Worm (Caenorhabditis elegans): ENCODE measurements around the gene fbxa-116.

Gene fbxa-116

ce11 chrV:20188790-20189189 lies at the start of gene fbxa-116:
fbxa-116 (minus strand) TSS chrV:20188890.
- TF ChIP-seq ceh-43 (GFP tag; optimal IDR thresholded peaks at IDR 0.05) (no peak), ceh-83 (GFP tag; optimal IDR thresholded peaks at IDR 0.05) (no peak), lin-13 (tag; optimal IDR thresholded peaks at IDR 0.05) (no peak), nhr-76 (tag; optimal IDR thresholded peaks at IDR 0.05) (no peak), nhr-2 (tag; optimal IDR thresholded peaks at IDR 0.05) (no peak), M03D4.4 (tag; optimal IDR thresholded peaks at IDR 0.05) (no peak)

- TF ChIP-seq unc-120 (tag; optimal IDR thresholded peaks at IDR 0.05; ENCODE audit: poor library complexity, severe bottlenecking) (no peak), ces-1 (GFP tag; optimal IDR thresholded peaks at IDR 0.05) (no peak), flh-1 (GFP tag; optimal IDR thresholded peaks at IDR 0.05) (no peak), unc-39 (tag; optimal IDR thresholded peaks at IDR 0.05) (no peak), nhr-28 (tag; optimal IDR thresholded peaks at IDR 0.05) (no peak), ham-2 (GFP tag; optimal IDR thresholded peaks at IDR 0.05) (no peak), pha-4 (tag; optimal IDR thresholded peaks at IDR 0.05) (no peak), nhr-76 (tag; optimal IDR thresholded peaks at IDR 0.05) (no peak), nhr-237 (tag; optimal IDR thresholded peaks at IDR 0.05) (no peak), elt-1 (tag; optimal IDR thresholded peaks at IDR 0.05; ENCODE audit: borderline replicate concordance, insufficient read depth) (no peak), elt-3 (tag; optimal IDR thresholded peaks at IDR 0.05) (no peak), lin-32 (GFP tag; optimal IDR thresholded peaks at IDR 0.05) (no peak), ceh-39 (tag; optimal IDR thresholded peaks at IDR 0.05) (no peak), mab-5 (tag; optimal IDR thresholded peaks at IDR 0.05) (no peak), zip-8 (tag; optimal IDR thresholded peaks at IDR 0.05) (no peak), hlh-1 (tag; optimal IDR thresholded peaks at IDR 0.05) (no peak), sem-2 (GFP tag; optimal IDR thresholded peaks at IDR 0.05) (no peak)
These were observed 48.7 kb upstream of the fbxa-116 start, which contains the start of gene sld-5 for ce11 chrV:20237429-20237828. sld-5 (minus strand) TSS chrV:20237745.

ce11 chrV:20235231-20235630 lies 46.5 kb upstream of the fbxa-116 start:
- TF ChIP-seq lin-13 (tag; optimal IDR thresholded peaks at IDR 0.05) = no peak
- TF ChIP-seq zip-8 (tag; optimal IDR thresholded peaks at IDR 0.05) = peak; percentile 95

ce11 chrV:20234439-20234838 lies 45.7 kb upstream of the fbxa-116 start:
- TF ChIP-seq sptf-1 (tag; optimal IDR thresholded peaks at IDR 0.05) = no peak
- peak; percentile 30 for TF ChIP-seq M03D4.4 (tag; optimal IDR thresholded peaks at IDR 0.05)

ce11 chrV:20233743-20234142 lies 45.1 kb upstream of the fbxa-116 start, which contains the start of gene Y113G7B.15:
Y113G7B.15 (minus strand) TSS chrV:20233843.
- TF ChIP-seq nhr-76 (tag; optimal IDR thresholded peaks at IDR 0.05) (no peak), unc-39 (tag; optimal IDR thresholded peaks at IDR 0.05) (no peak), elt-1 (tag; optimal IDR thresholded peaks at IDR 0.05; ENCODE audit: borderline replicate concordance, insufficient read depth) (no peak)

ce11 chrV:20225312-20225711 lies 36.6 kb upstream of the fbxa-116 start:
- TF ChIP-seq snpc-4 (tag; optimal IDR thresholded peaks at IDR 0.05) (no peak), ceh-43 (GFP tag; optimal IDR thresholded peaks at IDR 0.05) (no peak), zip-8 (tag; optimal IDR thresholded peaks at IDR 0.05) (no peak), drap-1 (GFP tag; optimal IDR thresholded peaks at IDR 0.05) (no peak), unc-120 (tag; optimal IDR thresholded peaks at IDR 0.05; ENCODE audit: poor library complexity, severe bottlenecking) (no peak), mab-5 (tag; optimal IDR thresholded peaks at IDR 0.05) (no peak), cnd-1 (tag; optimal IDR thresholded peaks at IDR 0.05) (no peak), nhr-237 (tag; optimal IDR thresholded peaks at IDR 0.05) (no peak), bed-3 (GFP tag; optimal IDR thresholded peaks at IDR 0.05) (no peak), ceh-39 (tag; optimal IDR thresholded peaks at IDR 0.05) (no peak), lin-32 (GFP tag; optimal IDR thresholded peaks at IDR 0.05) (no peak), sptf-1 (tag; optimal IDR thresholded peaks at IDR 0.05) (no peak), lin-13 (tag; optimal IDR thresholded peaks at IDR 0.05) (no peak), elt-1 (tag; optimal IDR thresholded peaks at IDR 0.05; ENCODE audit: borderline replicate concordance, insufficient read depth) (no peak), pha-4 (tag; optimal IDR thresholded peaks at IDR 0.05) (no peak), ztf-11 (tag; optimal IDR thresholded peaks at IDR 0.05) (no peak), M03D4.4 (tag; optimal IDR thresholded peaks at IDR 0.05) (no peak), lsy-2 (tag; optimal IDR thresholded peaks at IDR 0.05) (no peak)

Measured in whole organism, mixed stage, embryonic.